Fruit fly (Drosophila melanogaster): ENCODE measurements around the gene ATPsyndelta.
A peak's percentile ranks its signal among the peaks of the same experiment; 100 is the strongest.

The ATPsyndelta gene

DNA sequence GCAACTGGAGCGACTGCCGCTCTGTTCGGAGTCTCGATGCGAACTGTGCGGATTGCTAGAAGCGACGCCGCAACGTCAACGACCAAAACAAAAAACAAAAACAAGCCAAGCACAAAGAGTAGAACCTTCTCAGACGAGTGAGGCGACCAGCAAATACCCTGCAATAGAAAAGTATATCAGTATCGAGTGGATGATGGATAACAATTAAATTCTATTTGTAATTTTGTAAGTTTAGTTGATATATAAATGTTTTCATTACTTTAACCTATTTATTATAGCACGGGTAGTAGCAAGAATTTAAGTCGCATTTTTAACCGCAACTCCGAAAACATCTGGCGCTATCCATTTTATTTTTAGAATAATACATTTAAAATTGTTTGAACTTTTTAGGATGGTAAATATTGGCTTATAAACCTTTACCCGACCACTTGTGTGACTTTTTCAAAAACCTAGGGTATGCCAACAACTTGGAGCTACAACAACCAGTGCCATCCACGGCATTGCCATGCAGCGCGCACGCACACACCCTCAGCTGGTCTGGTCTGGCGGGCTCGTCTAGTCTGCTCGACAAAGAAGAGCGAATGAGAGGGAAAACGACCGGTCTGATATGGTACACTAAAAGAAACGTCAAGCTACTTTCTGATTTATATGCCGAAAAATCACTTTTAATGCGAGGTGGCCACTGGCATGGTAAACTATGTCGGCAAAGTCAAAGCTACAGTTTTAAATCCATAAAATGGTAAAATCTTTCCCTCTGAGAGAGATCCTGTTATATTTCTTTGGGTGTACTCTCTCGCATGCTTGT, 52.6 kb downstream of the ATPsyndelta start, which contains the start of gene CG12643 (continued):
- TF ChIP-seq CG30431 (GFP tag; optimal IDR thresholded peaks at IDR 0.05), result peak; percentile 84
- peak; percentile 99 for TF ChIP-seq Med (GFP tag)
- peak; percentile 74 for TF ChIP-seq danr (GFP tag; IDR thresholded peaks at IDR 0.05)
- peak; percentile 78 for TF ChIP-seq CG15514 (GFP tag; optimal IDR thresholded peaks at IDR 0.05)
- peak; percentile 81 for TF ChIP-seq gsb (GFP tag; IDR thresholded peaks at IDR 0.05)
- TF ChIP-seq fd3F (GFP tag; optimal IDR thresholded peaks at IDR 0.05), result peak; percentile 51
- TF ChIP-seq jing (GFP tag; optimal IDR thresholded peaks at IDR 0.05), result peak; percentile 85
- TF ChIP-seq repo (GFP tag; optimal IDR thresholded peaks at IDR 0.05), result peak; percentile 91
- TF ChIP-seq CG31388 (GFP tag; optimal IDR thresholded peaks at IDR 0.05), result peak; percentile 61
- TF ChIP-seq CG8388 (GFP tag; optimal IDR thresholded peaks at IDR 0.05), result peak; percentile 87
- TF ChIP-seq CG14860 (GFP tag; IDR thresholded peaks at IDR 0.05; ENCODE audit: partially characterized antibody), result no peak
- TF ChIP-seq CG12391 (tag; optimal IDR thresholded peaks at IDR 0.05), result peak; percentile 79
- TF ChIP-seq CG13287 (GFP tag; IDR thresholded peaks at IDR 0.05; ENCODE audit: partially characterized antibody), result peak; percentile 13; the same call in 1 of the 2 replicates
- TF ChIP-seq hbn (GFP tag; IDR thresholded peaks at IDR 0.05; ENCODE audit: partially characterized antibody), result no peak
- peak; percentile 87 for TF ChIP-seq Mes4 (GFP tag; optimal IDR thresholded peaks at IDR 0.05)
- peak; percentile 76 for TF ChIP-seq CG10462 (GFP tag; optimal IDR thresholded peaks at IDR 0.05)
- peak; percentile 83 for TF ChIP-seq tio (GFP tag; optimal IDR thresholded peaks at IDR 0.05)
- no peak for TF ChIP-seq HLHmδ (GFP tag; optimal IDR thresholded peaks at IDR 0.05)
- peak; percentile 91 for TF ChIP-seq unpg (GFP tag; optimal IDR thresholded peaks at IDR 0.05)
- peak; percentile 84 for TF ChIP-seq croc (GFP tag; conservative IDR thresholded peaks at IDR 0.05)
- TF ChIP-seq Six4 (GFP tag; optimal IDR thresholded peaks at IDR 0.05), result peak; percentile 85
- TF ChIP-seq mld (GFP tag; IDR thresholded peaks at IDR 0.05; ENCODE audit: partially characterized antibody), result no peak
- TF ChIP-seq CG7372 (GFP tag; IDR thresholded peaks at IDR 0.05), result peak; percentile 55
- TF ChIP-seq Dp (GFP tag; optimal IDR thresholded peaks at IDR 0.05), result no peak
- peak; percentile 70 for TF ChIP-seq psq (GFP tag; optimal IDR thresholded peaks at IDR 0.05)
- TF ChIP-seq CG12104 (GFP tag; optimal IDR thresholded peaks at IDR 0.05), result peak; percentile 55
- TF ChIP-seq Atf6 (GFP tag; IDR thresholded peaks at IDR 0.05), result peak; percentile 87
- peak; percentile 89 for TF ChIP-seq CG12942 (GFP tag; optimal IDR thresholded peaks at IDR 0.05)
- no peak for TF ChIP-seq prd (optimal IDR thresholded peaks at IDR 0.05)
- peak; percentile 94 for TF ChIP-seq prd (GFP tag; IDR thresholded peaks at IDR 0.05)
- peak; percentile 61 for TF ChIP-seq sd (tag; optimal IDR thresholded peaks at IDR 0.05)
- TF ChIP-seq Taf1 (GFP tag; IDR thresholded peaks at IDR 0.05), result peak; percentile 68
- peak; percentile 86 for TF ChIP-seq NfI (GFP tag; optimal IDR thresholded peaks at IDR 0.05)
- peak; percentile 86 for TF ChIP-seq B-H1 (GFP tag; IDR thresholded peaks at IDR 0.05)
- peak; percentile 69 for TF ChIP-seq CG9932 (GFP tag; IDR thresholded peaks at IDR 0.05)
- peak; percentile 89 for TF ChIP-seq CG18599 (GFP tag; optimal IDR thresholded peaks at IDR 0.05)
- no peak for TF ChIP-seq pita (GFP tag; optimal IDR thresholded peaks at IDR 0.05)
- peak; percentile 75 for TF ChIP-seq vfl (GFP tag; optimal IDR thresholded peaks at IDR 0.05)
- TF ChIP-seq CG11093 (GFP tag; IDR thresholded peaks at IDR 0.05), result peak; percentile 88
- TF ChIP-seq ato (GFP tag; IDR thresholded peaks at IDR 0.05; ENCODE audit: partially characterized antibody), result no peak
- peak; percentile 88 for TF ChIP-seq CG13424 (tag; optimal IDR thresholded peaks at IDR 0.05)
- peak; percentile 49 for TF ChIP-seq exex (tag; optimal IDR thresholded peaks at IDR 0.05)
- TF ChIP-seq Vsx1 (GFP tag; optimal IDR thresholded peaks at IDR 0.05), result peak; percentile 67
- peak; percentile 54 for TF ChIP-seq Lhr (GFP tag; optimal IDR thresholded peaks at IDR 0.05)
- TF ChIP-seq CG2199 (GFP tag; IDR thresholded peaks at IDR 0.05), result peak; percentile 92
- peak; percentile 94 for TF ChIP-seq CG17359 (tag; optimal IDR thresholded peaks at IDR 0.05)
- TF ChIP-seq Atf-2 (GFP tag; optimal IDR thresholded peaks at IDR 0.05), result peak; percentile 84
- TF ChIP-seq Oaz (GFP tag; IDR thresholded peaks at IDR 0.05), result peak; percentile 83

Data from whole organism, embryonic.